Fruit fly (Drosophila melanogaster): ENCODE data around the gene CG4198.

Gene CG4198

DNA sequence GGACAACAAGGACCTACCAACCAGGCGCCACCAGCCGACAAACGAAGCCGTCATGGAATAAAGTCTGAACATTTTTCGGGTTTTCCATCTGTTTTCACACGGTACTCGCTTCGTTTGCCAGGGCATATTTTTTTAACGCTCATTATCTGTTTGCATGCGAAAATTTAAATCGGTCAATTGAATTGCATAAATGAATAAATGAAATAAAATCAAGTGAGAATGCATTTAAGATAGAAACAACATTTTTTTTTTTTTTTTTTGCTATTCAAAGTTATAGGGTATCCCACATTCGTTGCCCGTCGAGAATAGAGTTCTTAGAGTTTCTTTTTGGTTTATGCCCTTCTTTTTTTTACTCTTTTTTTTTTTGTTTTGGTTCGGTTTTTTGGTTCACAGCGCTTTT lies 27.2 kb upstream of the CG4198 start (continued):
- no peak for TF ChIP-seq Opbp (GFP tag; IDR thresholded peaks at IDR 0.05; ENCODE audit: partially characterized antibody)
- no peak for TF ChIP-seq Dp (GFP tag; optimal IDR thresholded peaks at IDR 0.05)
- TF ChIP-seq Doc3 (GFP tag; IDR thresholded peaks at IDR 0.05; ENCODE audit: partially characterized antibody), result no peak
- peak; percentile 38 for TF ChIP-seq CG18764 (GFP tag; optimal IDR thresholded peaks at IDR 0.05)
- TF ChIP-seq CG12769 (tag; optimal IDR thresholded peaks at IDR 0.05), result no peak
- TF ChIP-seq Hmx (GFP tag; optimal IDR thresholded peaks at IDR 0.05), result no peak
- TF ChIP-seq dysf (GFP tag; IDR thresholded peaks at IDR 0.05), result peak; percentile 65; the same call in 2 of the 3 replicates
- TF ChIP-seq cas (GFP tag; IDR thresholded peaks at IDR 0.05), result no peak
- no peak for TF ChIP-seq CG5180 (GFP tag; optimal IDR thresholded peaks at IDR 0.05)
- no peak for TF ChIP-seq shn (GFP tag; optimal IDR thresholded peaks at IDR 0.05)
- no peak for TF ChIP-seq gce (GFP tag; IDR thresholded peaks at IDR 0.05)
- no peak for TF ChIP-seq sens-2 (GFP tag; IDR thresholded peaks at IDR 0.05)
- no peak for TF ChIP-seq dimm (GFP tag; IDR thresholded peaks at IDR 0.05)
- TF ChIP-seq chif (GFP tag; optimal IDR thresholded peaks at IDR 0.05), result peak in 1 of 2 experiments; percentile 48
- TF ChIP-seq CG10654 (GFP tag; optimal IDR thresholded peaks at IDR 0.05), result peak; percentile 33
- peak; percentile 26; the same call in 2 of the 3 replicates for TF ChIP-seq Aef1 (GFP tag; IDR thresholded peaks at IDR 0.05)
- TF ChIP-seq CG1529 (GFP tag; optimal IDR thresholded peaks at IDR 0.05), result no peak
- TF ChIP-seq Oli (tag; optimal IDR thresholded peaks at IDR 0.05), result peak; percentile 10
- peak; percentile 2 for TF ChIP-seq B-H2 (GFP tag; optimal IDR thresholded peaks at IDR 0.05)
- peak; percentile 7 for TF ChIP-seq Chrac-16 (GFP tag; optimal IDR thresholded peaks at IDR 0.05)
- no peak for TF ChIP-seq gsb-n (tag; optimal IDR thresholded peaks at IDR 0.05)
- TF ChIP-seq CG9215 (GFP tag; IDR thresholded peaks at IDR 0.05), result 0 out of 2 replicates have a peak, but pooled peaks have one; percentile 7
- TF ChIP-seq pb (GFP tag; optimal IDR thresholded peaks at IDR 0.05), result no peak
- no peak for TF ChIP-seq CG10462 (GFP tag; optimal IDR thresholded peaks at IDR 0.05)
- TF ChIP-seq CG11085 (GFP tag; IDR thresholded peaks at IDR 0.05), result 0 out of 2 replicates have a peak, but pooled peaks have one; percentile 19
- no peak for TF ChIP-seq rib (GFP tag; IDR thresholded peaks at IDR 0.05)
- TF ChIP-seq wdn (GFP tag; IDR thresholded peaks at IDR 0.05), result 0 out of 2 replicates have a peak, but pooled peaks have one; percentile 9
- peak; percentile 65 for TF ChIP-seq phol (tag; optimal IDR thresholded peaks at IDR 0.05)
- no peak; the same call in 2 of the 3 replicates for TF ChIP-seq croc (GFP tag; conservative IDR thresholded peaks at IDR 0.05)
- TF ChIP-seq tup (GFP tag; optimal IDR thresholded peaks at IDR 0.05), result no peak
- peak; percentile 33 for TF ChIP-seq CG3281 (GFP tag; optimal IDR thresholded peaks at IDR 0.05)
- no peak for TF ChIP-seq Camta (GFP tag; optimal IDR thresholded peaks at IDR 0.05)
- TF ChIP-seq vvl (GFP tag; IDR thresholded peaks at IDR 0.05), result peak; percentile 56; the same call in 1 of the 2 replicates
- TF ChIP-seq unpg (GFP tag; optimal IDR thresholded peaks at IDR 0.05), result peak; percentile 31
- peak; percentile 29 for TF ChIP-seq CG15011 (GFP tag; optimal IDR thresholded peaks at IDR 0.05)
- no peak for TF ChIP-seq fd102C (GFP tag; optimal IDR thresholded peaks at IDR 0.05)
- no peak for TF ChIP-seq CG42726 (GFP tag; IDR thresholded peaks at IDR 0.05; ENCODE audit: partially characterized antibody)
- no peak for TF ChIP-seq tll (GFP tag; optimal IDR thresholded peaks at IDR 0.05)
- TF ChIP-seq CG2712 (tag; optimal IDR thresholded peaks at IDR 0.05), result peak; percentile 49
- TF ChIP-seq Dref (GFP tag; IDR thresholded peaks at IDR 0.05), result no peak
- TF ChIP-seq ems (GFP tag; optimal IDR thresholded peaks at IDR 0.05), result peak; percentile 0
- peak; percentile 10 for TF ChIP-seq org-1 (GFP tag; optimal IDR thresholded peaks at IDR 0.05)
- no peak for TF ChIP-seq salm (tag; optimal IDR thresholded peaks at IDR 0.05)
- TF ChIP-seq CG8944 (GFP tag; optimal IDR thresholded peaks at IDR 0.05), result peak; percentile 16
- no peak for TF ChIP-seq Trl (optimal IDR thresholded peaks at IDR 0.05)
- peak; percentile 18 for TF ChIP-seq Trl (GFP tag; optimal IDR thresholded peaks at IDR 0.05)
- peak; percentile 33 for TF ChIP-seq Dek (tag; optimal IDR thresholded peaks at IDR 0.05)
- peak; percentile 32 for TF ChIP-seq pum (GFP tag; optimal IDR thresholded peaks at IDR 0.05)
- no peak for TF ChIP-seq zen2 (GFP tag; IDR thresholded peaks at IDR 0.05; ENCODE audit: partially characterized antibody)
- peak; percentile 32 for TF ChIP-seq CG7271 (tag; optimal IDR thresholded peaks at IDR 0.05)
- peak in 1 of 2 experiments; percentile 49 for TF ChIP-seq Hr51 (GFP tag; optimal IDR thresholded peaks at IDR 0.05)
